Worm (Caenorhabditis elegans) whole organism, L4/young adult: ENCODE data around the gene unc-58.

ENCODE experiments used
- W03F9.2 ChIP-seq: fragments of 150-350 bp; optimal IDR thresholded peaks from 2 replicates; lab custom pipeline; 2014; ENCODE audit warnings: missing biosample characterization, missing genetic modification characterization
- dao-5 ChIP-seq: sonication (generic microtip); optimal IDR thresholded peaks from 2 replicates; lab custom pipeline; 2016; ENCODE audit warnings: missing genotype, missing genetic modification characterization, moderate library complexity, missing compliant biosample characterization
- him-1 ChIP-seq: sonication (generic microtip); optimal IDR thresholded peaks from 2 replicates; lab custom pipeline; 2016; ENCODE audit warnings: missing genotype, missing genetic modification reagents, missing genetic modification characterization, missing compliant biosample characterization

DNA sequence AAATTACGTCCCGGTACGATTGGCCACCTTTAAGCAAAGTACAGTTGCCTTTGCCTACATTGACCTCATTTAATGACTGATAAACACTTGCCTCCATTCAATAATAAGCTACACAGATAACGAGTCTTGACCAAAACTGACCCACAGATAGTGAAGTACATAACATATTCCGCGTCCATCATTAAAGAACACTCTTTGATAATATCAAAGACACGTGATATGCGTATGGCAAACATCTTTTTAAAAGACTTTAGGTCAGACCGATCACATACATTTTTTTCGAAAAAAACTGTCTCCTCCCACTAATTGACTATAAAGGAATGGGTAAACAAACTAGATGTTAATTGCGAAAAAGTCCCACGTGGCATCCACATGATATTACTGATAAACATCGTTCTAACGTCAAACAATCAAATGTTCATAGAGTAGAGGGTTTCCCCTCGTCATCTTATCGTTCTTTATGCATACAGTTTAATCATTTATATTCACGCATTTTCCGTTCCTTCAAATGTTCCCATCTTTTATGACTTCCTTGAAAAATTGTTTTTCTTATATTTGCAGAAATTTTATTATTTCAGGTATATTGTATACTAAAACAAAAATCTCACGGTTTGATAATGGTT is 48.8 kb downstream of the unc-58 start, which contains the start of gene W07E11.1:
- no peak for TF ChIP-seq him-1 (tag; lab: Kevin White, UChicago)
- TF ChIP-seq dao-5 (tag; lab: Kevin White, UChicago): no peak
- TF ChIP-seq W03F9.2: no peak
